Fruit fly (Drosophila melanogaster) whole organism, prepupa: ENCODE data around the gene emc.

Source experiments
- Blimp-1 ChIP-seq: fragments of 200-800 bp; sonication (Bioruptor generic); optimal IDR thresholded peaks from 3 replicates; lab custom pipeline; 2017; ENCODE audit warnings: missing biosample characterization, missing genetic modification characterization, mild to moderate bottlenecking, moderate library complexity, missing genetic modification reagents
- CG10669 ChIP-seq: fragments of 200-800 bp; sonication (Bioruptor generic); optimal IDR thresholded peaks from 3 replicates; lab custom pipeline; 2018; ENCODE audit warnings: missing biosample characterization, mild to moderate bottlenecking, missing genetic modification characterization, moderate library complexity
- CG11294 ChIP-seq: fragments of 200-800 bp; sonication (Bioruptor generic); IDR thresholded peaks from 2 replicates; pipeline ENCODE4 v1.3.6; 2022; ENCODE audit warnings: missing biosample characterization, missing genetic modification characterization
- CG11762 ChIP-seq: fragments of 200-800 bp; sonication (Bioruptor generic); optimal IDR thresholded peaks from 3 replicates; lab custom pipeline; 2016; ENCODE audit warnings: missing biosample characterization, missing genetic modification characterization; ENCODE audit not compliant: insufficient read depth
- CG11902 ChIP-seq: fragments of 200-800 bp; sonication (Bioruptor generic); optimal IDR thresholded peaks from 3 replicates; lab custom pipeline; 2016; ENCODE audit warnings: missing biosample characterization, missing genetic modification characterization
- CG15336 ChIP-seq: fragments of 200-800 bp; sonication (Bioruptor generic); IDR thresholded peaks from 2 replicates; pipeline ENCODE4 v1.3.6; 2022; ENCODE audit warnings: missing biosample characterization, missing genetic modification characterization
- CG1621 ChIP-seq: fragments of 200-800 bp; sonication (Bioruptor generic); optimal IDR thresholded peaks from 3 replicates; lab custom pipeline; 2018; ENCODE audit warnings: missing biosample characterization, mild to moderate bottlenecking, missing genetic modification characterization
- CG16779 ChIP-seq: fragments of 200-800 bp; sonication (Bioruptor generic); optimal IDR thresholded peaks from 3 replicates; lab custom pipeline; 2017; ENCODE audit warnings: missing biosample characterization, mild to moderate bottlenecking, missing genetic modification characterization
- CG3032 ChIP-seq: fragments of 200-800 bp; optimal IDR thresholded peaks from 2 replicates; lab custom pipeline; 2019; ENCODE audit warnings: missing biosample characterization, mild to moderate bottlenecking, missing genetic modification characterization, moderate library complexity
- CG31627 ChIP-seq: fragments of 200-800 bp; sonication (Bioruptor generic); optimal IDR thresholded peaks from 3 replicates; lab custom pipeline; 2016; ENCODE audit warnings: missing biosample characterization, missing genetic modification characterization
- CG32006 ChIP-seq: fragments of 200-800 bp; sonication (Bioruptor generic); optimal IDR thresholded peaks from 3 replicates; lab custom pipeline; 2017; ENCODE audit warnings: missing biosample characterization, mild to moderate bottlenecking, missing genetic modification characterization
- CG34406 ChIP-seq: fragments of 200-800 bp; sonication (Bioruptor generic); optimal IDR thresholded peaks from 3 replicates; lab custom pipeline; 2016; ENCODE audit warnings: missing biosample characterization, missing genetic modification characterization
- CG3919 ChIP-seq: fragments of 200-800 bp; sonication (Bioruptor generic); optimal IDR thresholded peaks from 3 replicates; lab custom pipeline; 2016; ENCODE audit warnings: missing biosample characterization, missing genetic modification characterization
- CG4318 ChIP-seq: fragments of 200-800 bp; sonication (Bioruptor generic); optimal IDR thresholded peaks from 3 replicates; lab custom pipeline; 2017; ENCODE audit warnings: missing biosample characterization, mild to moderate bottlenecking, missing genetic modification characterization
- CG6163 ChIP-seq: fragments of 200-800 bp; sonication (Bioruptor generic); IDR thresholded peaks from 3 replicates; pipeline ENCODE4 v1.3.6; 2022; ENCODE audit warnings: missing biosample characterization, missing genetic modification characterization
- CG6276 ChIP-seq: fragments of 200-800 bp; sonication (Bioruptor generic); optimal IDR thresholded peaks from 2 replicates; lab custom pipeline; 2017; ENCODE audit warnings: missing biosample characterization, mild to moderate bottlenecking, missing genetic modification characterization
- CG6792 ChIP-seq: fragments of 200-800 bp; sonication (Bioruptor generic); optimal IDR thresholded peaks from 3 replicates; lab custom pipeline; 2016; ENCODE audit warnings: missing biosample characterization, missing genetic modification characterization
- CG6808 ChIP-seq: fragments of 200-800 bp; sonication (Bioruptor generic); optimal IDR thresholded peaks from 3 replicates; lab custom pipeline; 2017; ENCODE audit warnings: missing biosample characterization, missing genetic modification characterization, mild to moderate bottlenecking, moderate library complexity, missing genetic modification reagents
- CG6854 ChIP-seq: fragments of 200-800 bp; sonication (Bioruptor generic); optimal IDR thresholded peaks from 2 replicates; lab custom pipeline; 2017; ENCODE audit warnings: missing biosample characterization, mild to moderate bottlenecking, missing genetic modification characterization
- CG8119 ChIP-seq: fragments of 200-800 bp; sonication (Bioruptor generic); IDR thresholded peaks from 3 replicates; pipeline ENCODE4 v1.3.6; 2022; ENCODE audit warnings: missing biosample characterization, missing genetic modification characterization
- CG8632 ChIP-seq: fragments of 200-800 bp; sonication (Bioruptor generic); optimal IDR thresholded peaks from 3 replicates; lab custom pipeline; 2016; ENCODE audit warnings: missing biosample characterization, missing genetic modification characterization
- Eip75B ChIP-seq: fragments of 200-800 bp; sonication (Bioruptor generic); optimal IDR thresholded peaks from 3 replicates; lab custom pipeline; 2016; ENCODE audit warnings: missing biosample characterization, missing genetic modification characterization
- Eip78C ChIP-seq: fragments of 200-800 bp; sonication (Bioruptor generic); peaks from one replicate; lab custom pipeline; 2016; ENCODE audit warnings: missing biosample characterization, missing genetic modification characterization
- Eip93F ChIP-seq: fragments of 200-800 bp; sonication (Bioruptor generic); optimal IDR thresholded peaks from 2 replicates; lab custom pipeline; 2016; ENCODE audit warnings: missing biosample characterization, mild to moderate bottlenecking, missing genetic modification characterization
- Ets21C ChIP-seq: fragments of 200-800 bp; sonication (Bioruptor generic); optimal IDR thresholded peaks from 3 replicates; lab custom pipeline; 2016; ENCODE audit warnings: missing biosample characterization, missing genetic modification characterization
- Ets96B ChIP-seq: fragments of 200-800 bp; optimal IDR thresholded peaks from 2 replicates; lab custom pipeline; 2019; ENCODE audit warnings: missing biosample characterization, mild to moderate bottlenecking, missing genetic modification characterization, moderate library complexity
- Gug ChIP-seq: fragments of 200-800 bp; sonication (Bioruptor generic); IDR thresholded peaks from 2 replicates; pipeline ENCODE4 v1.3.6; 2022; ENCODE audit warnings: missing biosample characterization, missing genetic modification characterization
- Hr38 ChIP-seq: sonication (Bioruptor generic); optimal IDR thresholded peaks from 2 replicates; lab custom pipeline; 2016; ENCODE audit warnings: missing biosample characterization, missing genetic modification characterization
- Hr39 ChIP-seq: fragments of 200-800 bp; sonication (Bioruptor generic); optimal IDR thresholded peaks from 2 replicates; lab custom pipeline; 2016; ENCODE audit warnings: missing biosample characterization, missing genetic modification characterization
- Hr4 ChIP-seq: fragments of 200-800 bp; sonication (Bioruptor generic); optimal IDR thresholded peaks from 3 replicates; lab custom pipeline; 2016; ENCODE audit warnings: missing biosample characterization, missing genetic modification characterization
- Lpt ChIP-seq: fragments of 200-800 bp; sonication (Bioruptor generic); optimal IDR thresholded peaks from 3 replicates; lab custom pipeline; 2016; ENCODE audit warnings: missing biosample characterization, missing genetic modification characterization
- Met ChIP-seq: fragments of 200-800 bp; sonication (Bioruptor generic); optimal IDR thresholded peaks from 3 replicates; lab custom pipeline; 2016; ENCODE audit warnings: missing biosample characterization, missing genetic modification characterization
- Smox ChIP-seq: fragments of 200-800 bp; sonication (Bioruptor generic); optimal IDR thresholded peaks from 3 replicates; lab custom pipeline; 2016; ENCODE audit warnings: missing biosample characterization, missing genetic modification characterization
- Sox102F ChIP-seq: fragments of 200-800 bp; sonication (Bioruptor generic); optimal IDR thresholded peaks from 2 replicates; lab custom pipeline; 2016; ENCODE audit warnings: missing biosample characterization, mild to moderate bottlenecking, missing genetic modification characterization
- Sox14 ChIP-seq: fragments of 200-800 bp; sonication (Bioruptor generic); optimal IDR thresholded peaks from 3 replicates; lab custom pipeline; 2016; ENCODE audit warnings: missing biosample characterization, missing genetic modification characterization
- Sox15 ChIP-seq: fragments of 200-800 bp; sonication (Bioruptor generic); optimal IDR thresholded peaks from 3 replicates; lab custom pipeline; 2016; ENCODE audit warnings: missing biosample characterization, missing genetic modification characterization
- acj6 ChIP-seq: fragments of 200-800 bp; sonication (Bioruptor generic); optimal IDR thresholded peaks from 3 replicates; lab custom pipeline; 2016; ENCODE audit warnings: missing biosample characterization, missing genetic modification characterization
- cyc ChIP-seq: fragments of 200-800 bp; sonication (Bioruptor generic); optimal IDR thresholded peaks from 3 replicates; lab custom pipeline; 2016; ENCODE audit warnings: missing biosample characterization, missing genetic modification characterization
- esn ChIP-seq: fragments of 200-800 bp; sonication (Bioruptor generic); optimal IDR thresholded peaks from 2 replicates; lab custom pipeline; 2016; ENCODE audit warnings: missing biosample characterization, mild to moderate bottlenecking, missing genetic modification characterization, moderate library complexity
- fd59A ChIP-seq: fragments of 200-800 bp; sonication (Bioruptor generic); optimal IDR thresholded peaks from 2 replicates; lab custom pipeline; 2017; ENCODE audit warnings: missing biosample characterization, mild to moderate bottlenecking, missing genetic modification characterization, missing genetic modification reagents
- fd85E ChIP-seq: fragments of 200-800 bp; sonication (Bioruptor generic); optimal IDR thresholded peaks from 3 replicates; lab custom pipeline; 2016; ENCODE audit warnings: missing biosample characterization, missing genetic modification characterization
- fkh ChIP-seq: fragments of 200-800 bp; sonication (Bioruptor generic); optimal IDR thresholded peaks from 3 replicates; lab custom pipeline; 2017; ENCODE audit warnings: missing biosample characterization, mild to moderate bottlenecking, missing genetic modification characterization, moderate library complexity
- lz ChIP-seq: fragments of 200-800 bp; sonication (Bioruptor generic); optimal IDR thresholded peaks from 3 replicates; lab custom pipeline; 2016; ENCODE audit warnings: missing biosample characterization, missing genetic modification characterization
- net ChIP-seq: fragments of 200-800 bp; sonication (Bioruptor generic); optimal IDR thresholded peaks from 3 replicates; lab custom pipeline; 2016; ENCODE audit warnings: missing biosample characterization, missing genetic modification characterization
- pdm3 ChIP-seq: fragments of 200-800 bp; sonication (Bioruptor generic); optimal IDR thresholded peaks from 3 replicates; lab custom pipeline; 2016; ENCODE audit warnings: missing biosample characterization, missing genetic modification characterization
- salr ChIP-seq, 2 experiments: fragments of 200-800 bp; sonication (Bioruptor generic); optimal IDR thresholded peaks; 3 replicates each; lab custom pipeline; 2016 to 2018; ENCODE audit warnings: missing biosample characterization in 2 of 2, missing genetic modification characterization in 2 of 2, mild to moderate bottlenecking in 1 of 2
- spab ChIP-seq: fragments of 200-800 bp; sonication (Bioruptor generic); optimal IDR thresholded peaks from 2 replicates; lab custom pipeline; 2017; ENCODE audit warnings: missing biosample characterization, mild to moderate bottlenecking, missing genetic modification characterization, missing genetic modification reagents
- svp ChIP-seq: fragments of 200-800 bp; sonication (Bioruptor generic); peaks from one replicate; lab custom pipeline; 2016; ENCODE audit warnings: missing biosample characterization, missing genetic modification characterization
- topi ChIP-seq: fragments of 200-800 bp; sonication (Bioruptor generic); optimal IDR thresholded peaks from 3 replicates; lab custom pipeline; 2016; ENCODE audit warnings: missing biosample characterization, missing genetic modification characterization
- vri ChIP-seq: fragments of 200-800 bp; sonication (Bioruptor generic); optimal IDR thresholded peaks from 3 replicates; lab custom pipeline; 2016; ENCODE audit warnings: missing biosample characterization, mild to moderate bottlenecking, missing genetic modification characterization

The emc gene

dm6 chr3L:735315-735714 is 13.9 kb upstream of the emc start:
- TF ChIP-seq CG8119 (GFP tag; lab: Robert Waterston, UW) (no peak), CG34406 (no peak), CG3032 (tag; lab: Kevin White, UChicago) (no peak), Ets96B (tag; lab: Kevin White, UChicago) (no peak), Ets21C (GFP tag; lab: Kevin White, UChicago) (no peak)

dm6 chr3L:735948-736347 is 13.3 kb upstream of the emc start:
- TF ChIP-seq svp (GFP tag; lab: Kevin White, UChicago) (peak; percentile 72), Gug (GFP tag; lab: Robert Waterston, UW) (peak; percentile 39; the same call in 1 of the 2 replicates), CG6163 (peak; percentile 82), CG8119 (GFP tag; lab: Robert Waterston, UW) (peak; percentile 55), net (GFP tag; lab: Kevin White, UChicago) (peak; percentile 47), fd59A (GFP tag; lab: Kevin White, UChicago) (peak; percentile 75), CG11902 (no peak), spab (peak; percentile 72), pdm3 (GFP tag; lab: Kevin White, UChicago) (peak; percentile 54), salr (GFP tag; optimal IDR thresholded peaks at IDR 0.05; lab: Kevin White, UChicago) (peak in 1 of 2 experiments; percentile 59), Lpt (peak; percentile 30), Ets21C (GFP tag; lab: Kevin White, UChicago) (peak; percentile 44), CG6276 (GFP tag; lab: Kevin White, UChicago) (peak; percentile 5), Hr38 (GFP tag; lab: Kevin White, UChicago) (no peak), fkh (no peak), Hr39 (peak; percentile 51), CG6792 (GFP tag; lab: Kevin White, UChicago) (peak; percentile 62), CG10669 (peak; percentile 78), Eip78C (GFP tag; lab: Kevin White, UChicago) (peak; percentile 90), Hr4 (GFP tag; lab: Kevin White, UChicago) (peak; percentile 34), CG3032 (tag; lab: Kevin White, UChicago) (peak; percentile 82), lz (peak; percentile 65), Eip75B (GFP tag; lab: Kevin White, UChicago) (peak; percentile 80), esn (GFP tag; lab: Kevin White, UChicago) (peak; percentile 68), CG31627 (GFP tag; lab: Kevin White, UChicago) (peak; percentile 56), Blimp-1 (no peak), Sox14 (peak; percentile 71), Eip93F (GFP tag; lab: Kevin White, UChicago) (no peak), CG8632 (GFP tag; lab: Kevin White, UChicago) (peak; percentile 38), CG11294 (GFP tag; lab: Robert Waterston, UW) (peak; percentile 13; the same call in 1 of the 2 replicates), cyc (GFP tag; lab: Kevin White, UChicago) (peak; percentile 56), CG16779 (tag; lab: Kevin White, UChicago) (no peak), topi (GFP tag; lab: Kevin White, UChicago) (peak; percentile 62), Met (GFP tag; lab: Kevin White, UChicago) (peak; percentile 64), fd85E (no peak), CG15336 (GFP tag; lab: Robert Waterston, UW) (peak; percentile 60), Smox (peak; percentile 43), Sox102F (peak; percentile 5), CG11762 (GFP tag; lab: Kevin White, UChicago) (peak; percentile 44), acj6 (GFP tag; lab: Kevin White, UChicago) (peak; percentile 71), CG4318 (no peak), CG6854 (GFP tag; lab: Kevin White, UChicago) (no peak), CG32006 (GFP tag; lab: Kevin White, UChicago) (peak; percentile 29), CG6808 (GFP tag; lab: Kevin White, UChicago) (peak; percentile 68), vri (GFP tag; lab: Kevin White, UChicago) (peak; percentile 24), Ets96B (tag; lab: Kevin White, UChicago) (peak; percentile 83), CG3919 (peak; percentile 67), Sox15 (GFP tag; lab: Kevin White, UChicago) (peak; percentile 23), CG1621 (tag; lab: Kevin White, UChicago) (peak; percentile 74)
